Fruit fly (Drosophila melanogaster): ENCODE data around the gene CG8958.

The CG8958 gene

DNA sequence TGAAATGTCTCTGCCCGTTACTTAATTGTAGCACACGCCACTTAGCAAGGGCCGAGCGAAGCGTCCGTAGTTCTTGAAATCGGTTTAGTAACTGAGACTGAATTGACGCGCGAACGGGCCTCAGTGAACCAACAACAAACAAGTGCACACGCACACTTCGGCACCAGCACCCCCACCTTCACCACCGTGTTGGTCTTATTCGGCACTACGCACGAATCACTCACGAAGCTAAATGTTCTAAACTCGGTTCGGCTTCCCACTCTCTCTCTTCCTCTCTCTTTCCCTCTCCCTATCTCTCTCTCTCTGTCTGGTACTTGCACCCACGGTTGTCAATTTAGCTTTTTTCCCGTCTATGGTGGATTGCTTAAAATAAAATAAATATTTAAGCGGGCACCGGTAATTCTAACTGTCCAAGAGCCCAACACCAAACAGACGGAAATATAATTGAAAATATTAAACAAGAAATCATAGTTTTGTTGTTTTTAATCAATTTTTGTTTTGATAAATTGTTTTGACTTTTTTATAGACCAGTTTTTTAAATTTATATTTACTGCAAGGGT is 8.5 kb downstream of the CG8958 start, which contains the start of gene Tob (continued):
- TF ChIP-seq CG8119 (GFP tag; IDR thresholded peaks at IDR 0.05), result peak; percentile 18; the same call in 1 of the 3 replicates
- TF ChIP-seq CG10669 (GFP tag; optimal IDR thresholded peaks at IDR 0.05), result no peak
- TF ChIP-seq cyc (GFP tag; optimal IDR thresholded peaks at IDR 0.05), result no peak
- TF ChIP-seq dsx (GFP tag; optimal IDR thresholded peaks at IDR 0.05; ENCODE audit: poor library complexity, severe bottlenecking), result peak; percentile 50
- peak; percentile 10 for TF ChIP-seq CG3032 (tag; optimal IDR thresholded peaks at IDR 0.05)
- TF ChIP-seq CG6276 (GFP tag; optimal IDR thresholded peaks at IDR 0.05), result no peak

DNA sequence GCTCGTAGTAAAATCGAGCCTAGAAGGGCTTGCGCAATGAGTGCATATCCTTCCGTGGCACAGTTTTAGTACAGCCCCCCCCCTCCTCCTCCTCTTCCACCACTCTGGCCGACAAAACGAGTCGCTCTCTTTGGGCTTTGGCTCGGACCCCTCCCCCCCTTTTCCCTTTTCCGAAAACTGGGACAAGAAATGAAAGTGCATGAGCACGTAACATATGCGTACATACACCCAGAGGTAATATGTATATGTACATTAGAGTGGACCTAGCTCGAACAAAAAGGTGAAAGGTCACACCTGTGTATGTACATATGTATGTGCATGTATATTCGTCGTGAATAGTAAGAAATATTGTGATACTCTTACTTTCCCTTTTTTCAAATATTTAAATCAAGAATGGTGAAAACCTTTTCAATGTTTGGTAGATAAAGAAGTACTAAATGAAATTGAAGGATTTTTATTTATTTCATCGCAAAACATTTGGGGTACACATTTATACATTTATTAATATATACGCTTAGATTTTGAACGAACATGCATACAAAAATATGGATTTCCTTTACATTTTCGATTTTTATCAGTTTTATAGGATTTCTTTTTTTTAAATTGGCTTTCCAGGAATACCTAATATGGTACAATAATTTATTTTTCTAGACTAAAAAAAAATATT is 9.7 kb downstream of the CG8958 start:
- TF ChIP-seq CG32006 (GFP tag; optimal IDR thresholded peaks at IDR 0.05) (peak; percentile 26), CG10669 (GFP tag; optimal IDR thresholded peaks at IDR 0.05) (peak; percentile 21), Lpt (GFP tag; optimal IDR thresholded peaks at IDR 0.05) (no peak), Hr4 (GFP tag; optimal IDR thresholded peaks at IDR 0.05) (no peak), OdsH (GFP tag; optimal IDR thresholded peaks at IDR 0.05) (peak; percentile 13), Sox15 (GFP tag; optimal IDR thresholded peaks at IDR 0.05) (no peak), esn (GFP tag; optimal IDR thresholded peaks at IDR 0.05) (peak; percentile 17), CG10631 (GFP tag; optimal IDR thresholded peaks at IDR 0.05) (peak; percentile 16), Sox102F (GFP tag; optimal IDR thresholded peaks at IDR 0.05) (no peak), CG1621 (tag; optimal IDR thresholded peaks at IDR 0.05) (no peak), lz (GFP tag; optimal IDR thresholded peaks at IDR 0.05) (no peak), Sox14 (GFP tag; optimal IDR thresholded peaks at IDR 0.05) (peak; percentile 17), CG11294 (GFP tag; IDR thresholded peaks at IDR 0.05) (no peak), cyc (GFP tag; optimal IDR thresholded peaks at IDR 0.05) (no peak), CG3032 (tag; optimal IDR thresholded peaks at IDR 0.05) (no peak), topi (GFP tag; optimal IDR thresholded peaks at IDR 0.05) (no peak), spab (GFP tag; optimal IDR thresholded peaks at IDR 0.05) (no peak), dsx (GFP tag; optimal IDR thresholded peaks at IDR 0.05; ENCODE audit: poor library complexity, severe bottlenecking) (no peak), CG16779 (tag; optimal IDR thresholded peaks at IDR 0.05) (no peak), CG8632 (GFP tag; optimal IDR thresholded peaks at IDR 0.05) (peak; percentile 7), Smox (GFP tag; optimal IDR thresholded peaks at IDR 0.05) (peak; percentile 14), CG7368 (GFP tag; optimal IDR thresholded peaks at IDR 0.05) (no peak), net (GFP tag; optimal IDR thresholded peaks at IDR 0.05) (peak; percentile 40), CG8119 (GFP tag; IDR thresholded peaks at IDR 0.05) (peak; percentile 32; the same call in 1 of the 3 replicates), CG31627 (GFP tag; optimal IDR thresholded peaks at IDR 0.05) (no peak), Ets96B (tag; optimal IDR thresholded peaks at IDR 0.05) (peak; percentile 16), Blimp-1 (GFP tag; optimal IDR thresholded peaks at IDR 0.05) (peak; percentile 90), fd85E (GFP tag; optimal IDR thresholded peaks at IDR 0.05) (no peak), CG11762 (GFP tag; optimal IDR thresholded peaks at IDR 0.05; ENCODE audit: insufficient read depth) (no peak), CG6854 (GFP tag; optimal IDR thresholded peaks at IDR 0.05) (peak; percentile 32), CG34406 (GFP tag; optimal IDR thresholded peaks at IDR 0.05) (peak; percentile 35), CG8319 (GFP tag; optimal IDR thresholded peaks at IDR 0.05) (no peak), Ets21C (GFP tag; optimal IDR thresholded peaks at IDR 0.05) (no peak), CG11902 (GFP tag; optimal IDR thresholded peaks at IDR 0.05) (no peak), svp (GFP tag) (peak; percentile 78), CG4318 (GFP tag; optimal IDR thresholded peaks at IDR 0.05) (no peak), CG6792 (GFP tag; optimal IDR thresholded peaks at IDR 0.05) (peak; percentile 19), dac (GFP tag; optimal IDR thresholded peaks at IDR 0.05) (no peak), fd59A (GFP tag; optimal IDR thresholded peaks at IDR 0.05) (no peak), CG6163 (GFP tag; IDR thresholded peaks at IDR 0.05) (peak; percentile 62; the same call in 2 of the 3 replicates), CG9139 (GFP tag; optimal IDR thresholded peaks at IDR 0.05) (no peak), CG6808 (GFP tag; optimal IDR thresholded peaks at IDR 0.05) (no peak), acj6 (GFP tag; optimal IDR thresholded peaks at IDR 0.05) (peak; percentile 20), Met (GFP tag; optimal IDR thresholded peaks at IDR 0.05) (peak; percentile 42), pdm3 (GFP tag; optimal IDR thresholded peaks at IDR 0.05) (peak; percentile 23), fkh (GFP tag; optimal IDR thresholded peaks at IDR 0.05) (peak; percentile 20)
